Worm (Caenorhabditis elegans) whole organism, L3 larva: ENCODE data around the gene eat-17.

Source experiments
- ceh-9 ChIP-seq: sonication (generic microtip); optimal IDR thresholded peaks from 2 replicates; lab custom pipeline; 2018; ENCODE audit warnings: missing biosample characterization, missing genetic modification characterization
- egl-27 ChIP-seq: sonication (generic microtip); optimal IDR thresholded peaks from 4 replicates; lab custom pipeline; 2017; ENCODE audit warnings: missing biosample characterization, missing genetic modification reagents, missing genetic modification characterization
- snpc-4 ChIP-seq: fragments of 150-350 bp; optimal IDR thresholded peaks from 2 replicates; lab custom pipeline; 2014; ENCODE audit warnings: missing biosample characterization, missing genetic modification characterization

DNA sequence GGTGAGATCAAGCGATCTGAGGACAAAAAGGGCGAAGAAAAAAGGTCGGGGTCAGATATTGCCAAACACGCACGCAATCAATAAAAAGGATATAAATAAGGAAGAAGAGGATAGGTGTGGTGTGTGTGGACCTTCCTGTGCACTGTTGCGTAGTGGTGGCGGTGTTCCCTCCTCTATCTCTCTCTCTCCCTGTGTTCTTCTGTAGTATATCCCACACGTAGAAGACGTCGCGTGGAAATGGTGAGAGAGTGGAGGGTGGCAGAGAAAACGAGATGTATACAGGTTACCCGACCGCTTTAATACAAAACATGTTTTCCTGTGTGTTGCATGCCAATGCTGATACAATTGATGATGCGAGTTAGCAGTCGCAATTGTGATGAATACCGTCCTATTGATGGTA, 2.1 kb downstream of the eat-17 start:
- no peak for TF ChIP-seq snpc-4 (tag; lab: Kevin White, UChicago)
- TF ChIP-seq egl-27, result no peak
- no peak for TF ChIP-seq ceh-9 (tag; lab: Kevin White, UChicago)
